Worm (Caenorhabditis elegans) whole organism, early embryonic: ENCODE measurements around the gene B0303.7.

Source experiments
- B0310.2 ChIP-seq: sonication (generic microtip); optimal IDR thresholded peaks from 2 replicates; lab custom pipeline; 2016; ENCODE audit warnings: mild to moderate bottlenecking, missing genetic modification characterization, missing compliant biosample characterization
- ama-1 ChIP-seq: fragments of 150-350 bp; optimal IDR thresholded peaks from 2 replicates; lab custom pipeline; 2014
- ceh-36 ChIP-seq: sonication (generic microtip); optimal IDR thresholded peaks from 2 replicates; lab custom pipeline; 2016; ENCODE audit warnings: missing genetic modification characterization, inconsistent platforms, missing compliant biosample characterization
- flt-1 ChIP-seq: fragments of 200-800 bp; sonication (Bioruptor generic); IDR thresholded peaks from 2 replicates; pipeline ENCODE4 v1.3.6; 2022; ENCODE audit warnings: missing genetic modification characterization, missing compliant biosample characterization
- hmbx-1 ChIP-seq: sonication (generic microtip); optimal IDR thresholded peaks from 2 replicates; lab custom pipeline; 2016; ENCODE audit warnings: mild to moderate bottlenecking, missing genetic modification characterization, missing compliant biosample characterization
- hmg-4 ChIP-seq: fragments of 200-800 bp; sonication (Bioruptor generic); optimal IDR thresholded peaks from 2 replicates; lab custom pipeline; 2018; ENCODE audit warnings: mild to moderate bottlenecking, missing genetic modification characterization, missing compliant biosample characterization
- tbx-11 ChIP-seq: fragments of 200-800 bp; sonication (Bioruptor generic); IDR thresholded peaks from 2 replicates; pipeline ENCODE4 v1.3.6; 2022; ENCODE audit warnings: missing genetic modification characterization, missing compliant biosample characterization

DNA sequence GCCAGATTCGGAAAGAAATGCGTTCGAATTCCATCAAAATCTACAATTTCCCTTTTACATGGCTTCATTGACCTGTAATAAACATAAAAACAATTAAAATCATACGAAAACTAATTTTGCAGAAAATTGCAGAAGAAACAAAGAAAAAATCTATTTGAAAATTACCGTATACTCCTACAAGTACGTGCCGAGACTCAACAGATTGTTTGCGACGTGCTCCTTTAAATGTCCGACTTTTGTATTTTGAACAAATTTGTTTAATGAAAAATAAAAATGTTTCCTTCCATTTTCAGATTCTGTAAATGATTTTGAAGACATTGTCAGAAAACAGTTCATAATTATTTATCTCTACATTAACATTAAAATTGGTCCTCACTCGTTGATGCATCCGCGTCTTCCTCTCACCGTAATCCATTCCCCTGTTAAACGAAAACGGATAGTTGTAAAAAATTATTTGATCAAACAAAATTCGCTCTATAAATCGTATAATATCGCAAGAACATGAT, 18.4 kb upstream of the B0303.7 start, which contains the start of gene pgl-2:
- TF ChIP-seq flt-1 (GFP tag; lab: Robert Waterston, UW) = no peak
- no peak for TF ChIP-seq hmbx-1 (tag; lab: Kevin White, UChicago)
- no peak for TF ChIP-seq B0310.2 (tag; lab: Kevin White, UChicago)
- TF ChIP-seq hmg-4 (GFP tag; lab: Kevin White, UChicago) = no peak
- TF ChIP-seq ama-1 = no peak
- TF ChIP-seq ceh-36 (tag; lab: Kevin White, UChicago) = no peak
- TF ChIP-seq tbx-11 (GFP tag; lab: Robert Waterston, UW) = no peak
